Worm (Caenorhabditis elegans) whole organism, L3 larva: Measurements from ENCODE around the gene cest-2.3.

Experiments used
- nhr-23 ChIP-seq: fragments of 150-350 bp; optimal IDR thresholded peaks from 2 replicates; lab custom pipeline; 2014; ENCODE audit warnings: missing biosample characterization, missing genetic modification reagents, missing genetic modification characterization
- sea-2 ChIP-seq: fragments of 150-350 bp; sonication (generic microtip); optimal IDR thresholded peaks from 4 replicates; lab custom pipeline; 2014; ENCODE audit warnings: missing biosample characterization, missing genetic modification reagents, missing genetic modification characterization
- tbx-2 ChIP-seq: sonication (generic microtip); optimal IDR thresholded peaks from 2 replicates; lab custom pipeline; 2016; ENCODE audit warnings: mild to moderate bottlenecking, missing genetic modification characterization, missing compliant biosample characterization

ce11 chrV:14143634-14144033 is 39.1 kb downstream of the cest-2.3 start:
- TF ChIP-seq tbx-2 (tag; lab: Kevin White, UChicago) (peak; percentile 48), nhr-23 (tag; lab: Kevin White, UChicago) (no peak), sea-2 (no peak)
